Worm (Caenorhabditis elegans) whole organism, L4 larva: ENCODE results near the gene dap-3.

ENCODE experiments used
- D1046.2 ChIP-seq: fragments of 200-800 bp; sonication (Bioruptor generic); IDR thresholded peaks from 2 replicates; pipeline ENCODE4 v1.3.6; 2022; ENCODE audit warnings: missing genetic modification characterization, missing compliant biosample characterization
- F37D6.2 ChIP-seq: sonication (generic microtip); optimal IDR thresholded peaks from 2 replicates; lab custom pipeline; 2016; ENCODE audit warnings: mild to moderate bottlenecking, missing genetic modification characterization, missing compliant biosample characterization
- F44E2.7 ChIP-seq: fragments of 200-800 bp; sonication (Bioruptor generic); IDR thresholded peaks from 2 replicates; pipeline ENCODE4 v2.1.2; 2022; ENCODE audit warnings: missing genetic modification characterization, missing compliant biosample characterization
- R02D3.7 ChIP-seq: fragments of 150-350 bp; sonication (generic microtip); optimal IDR thresholded peaks from 3 replicates; lab custom pipeline; 2014; ENCODE audit warnings: missing biosample characterization, missing genetic modification characterization
- Y75B8A.6 ChIP-seq: fragments of 200-800 bp; sonication (Bioruptor generic); IDR thresholded peaks from 2 replicates; pipeline ENCODE4 v1.3.6; 2022; ENCODE audit warnings: missing genetic modification reagents, missing genetic modification characterization, missing compliant biosample characterization
- aha-1 ChIP-seq: fragments of 150-350 bp; peaks from one replicate; lab custom pipeline; 2014; ENCODE audit warnings: missing biosample characterization, missing genetic modification characterization
- aly-2 ChIP-seq: sonication (generic microtip); optimal IDR thresholded peaks from 2 replicates; lab custom pipeline; 2018; ENCODE audit warnings: missing biosample characterization, missing genetic modification characterization
- attf-4 ChIP-seq: sonication (generic microtip); optimal IDR thresholded peaks from 3 replicates; lab custom pipeline; 2017; ENCODE audit warnings: missing biosample characterization, missing genetic modification characterization
- ceh-20 ChIP-seq: fragments of 200-800 bp; sonication (Bioruptor generic); IDR thresholded peaks from 2 replicates; pipeline ENCODE4 v1.3.6; 2022; ENCODE audit warnings: missing genetic modification reagents, missing genetic modification characterization, missing compliant biosample characterization
- ceh-44 ChIP-seq: fragments of 200-800 bp; sonication (Bioruptor generic); IDR thresholded peaks from 2 replicates; pipeline ENCODE4 v1.3.6; 2022; ENCODE audit warnings: missing genetic modification reagents, missing genetic modification characterization, missing compliant biosample characterization
- ceh-62 ChIP-seq: sonication (generic microtip); optimal IDR thresholded peaks from 2 replicates; lab custom pipeline; 2017; ENCODE audit warnings: missing biosample characterization, missing genetic modification characterization
- cey-2 ChIP-seq: sonication (generic microtip); optimal IDR thresholded peaks from 3 replicates; lab custom pipeline; 2017; ENCODE audit warnings: missing genetic modification characterization, mild to moderate bottlenecking, missing compliant biosample characterization, antibody characterized with exemption, borderline replicate concordance; ENCODE audit not compliant: insufficient read depth
- daf-12 ChIP-seq: fragments of 150-350 bp; optimal IDR thresholded peaks from 2 replicates; lab custom pipeline; 2014; ENCODE audit warnings: missing biosample characterization, missing genetic modification reagents, missing genetic modification characterization
- dmd-6 ChIP-seq: fragments of 200-800 bp; sonication (Bioruptor generic); IDR thresholded peaks from 2 replicates; pipeline ENCODE4 v1.3.6; 2022; ENCODE audit warnings: missing genetic modification reagents, missing genetic modification characterization, missing compliant biosample characterization
- duxl-1 ChIP-seq: sonication (generic microtip); optimal IDR thresholded peaks from 2 replicates; lab custom pipeline; 2016; ENCODE audit warnings: mild to moderate bottlenecking, missing genetic modification characterization, moderate library complexity, missing compliant biosample characterization; ENCODE audit not compliant: poor library complexity
- egl-27 ChIP-seq: sonication (generic microtip); optimal IDR thresholded peaks from 3 replicates; lab custom pipeline; 2017; ENCODE audit warnings: missing biosample characterization, missing genetic modification reagents, missing genetic modification characterization
- egl-43 ChIP-seq: fragments of 200-800 bp; sonication (Bioruptor generic); IDR thresholded peaks from 2 replicates; pipeline ENCODE4 v1.3.6; 2022; ENCODE audit warnings: missing genetic modification reagents, missing genetic modification characterization, missing compliant biosample characterization
- gei-8 ChIP-seq: fragments of 200-800 bp; sonication (Bioruptor generic); optimal IDR thresholded peaks from 2 replicates; lab custom pipeline; 2018; ENCODE audit warnings: mild to moderate bottlenecking, missing genetic modification characterization, missing compliant biosample characterization
- hif-1 ChIP-seq, 2 experiments: sonication (generic microtip); optimal IDR thresholded peaks; 2 replicates each; lab custom pipeline; 2016 to 2017; ENCODE audit warnings: missing compliant biosample characterization in 2 of 2, missing genetic modification characterization in 2 of 2, missing genetic modification reagents in 2 of 2, missing genotype in 2 of 2, mild to moderate bottlenecking in 1 of 2
- hlh-11 ChIP-seq: fragments of 200-800 bp; sonication (Bioruptor generic); optimal IDR thresholded peaks from 2 replicates; lab custom pipeline; 2018; ENCODE audit warnings: mild to moderate bottlenecking, missing genetic modification characterization, missing compliant biosample characterization
- lin-1 ChIP-seq: fragments of 200-800 bp; sonication (Bioruptor generic); IDR thresholded peaks from 2 replicates; pipeline ENCODE4 v1.3.6; 2022; ENCODE audit warnings: missing genetic modification reagents, missing genetic modification characterization, missing compliant biosample characterization
- lin-38 ChIP-seq: fragments of 200-800 bp; sonication (Bioruptor generic); IDR thresholded peaks from 2 replicates; pipeline ENCODE4 v1.3.6; 2022; ENCODE audit warnings: missing genetic modification reagents, missing genetic modification characterization, missing compliant biosample characterization
- lin-39 ChIP-seq: fragments of 150-350 bp; optimal IDR thresholded peaks from 2 replicates; lab custom pipeline; 2014; ENCODE audit warnings: missing biosample characterization, missing genetic modification reagents, missing genetic modification characterization
- madf-5 ChIP-seq, 2 experiments: fragments of 200-800 bp; sonication (Bioruptor generic); IDR thresholded peaks; 2 replicates each; pipeline ENCODE4 v1.3.6; 2022; ENCODE audit warnings: missing compliant biosample characterization in 2 of 2, missing genetic modification characterization in 2 of 2
- madf-9 ChIP-seq: fragments of 200-800 bp; sonication (Bioruptor generic); conservative IDR thresholded peaks from 2 replicates; pipeline ENCODE4 v1.3.6; 2022; ENCODE audit warnings: missing genetic modification reagents, missing genetic modification characterization, missing compliant biosample characterization
- mdt-29 ChIP-seq: fragments of 200-800 bp; sonication (Bioruptor generic); IDR thresholded peaks from 2 replicates; pipeline ENCODE4 v1.3.6; 2022; ENCODE audit warnings: missing genetic modification reagents, missing genetic modification characterization, missing compliant biosample characterization
- mep-1 ChIP-seq: fragments of 150-350 bp; sonication (generic microtip); optimal IDR thresholded peaks from 3 replicates; lab custom pipeline; 2014; ENCODE audit warnings: missing biosample characterization, missing genetic modification characterization
- mes-2 ChIP-seq: sonication (generic microtip); optimal IDR thresholded peaks from 2 replicates; lab custom pipeline; 2016; ENCODE audit warnings: missing genotype, mild to moderate bottlenecking, missing genetic modification characterization, missing compliant biosample characterization; ENCODE audit not compliant: poor library complexity, severe bottlenecking
- mxl-2 ChIP-seq: fragments of 200-800 bp; sonication (Bioruptor generic); conservative IDR thresholded peaks from 2 replicates; pipeline ENCODE4 v1.3.6; 2022; ENCODE audit warnings: missing genetic modification reagents, missing genetic modification characterization, missing compliant biosample characterization
- mxl-3 ChIP-seq: fragments of 200-800 bp; sonication (Bioruptor generic); optimal IDR thresholded peaks from 2 replicates; lab custom pipeline; 2018; ENCODE audit warnings: mild to moderate bottlenecking, missing genetic modification characterization, missing compliant biosample characterization
- nhr-11 ChIP-seq: fragments of 150-350 bp; optimal IDR thresholded peaks from 2 replicates; lab custom pipeline; 2014; ENCODE audit warnings: missing biosample characterization, missing genetic modification characterization
- nhr-111 ChIP-seq: fragments of 200-800 bp; sonication (Bioruptor generic); optimal IDR thresholded peaks from 2 replicates; lab custom pipeline; 2018; ENCODE audit warnings: mild to moderate bottlenecking, missing genetic modification characterization, missing compliant biosample characterization
- nhr-28 ChIP-seq: fragments of 150-350 bp; optimal IDR thresholded peaks from 2 replicates; lab custom pipeline; 2014; ENCODE audit warnings: missing biosample characterization, missing genetic modification characterization
- nhr-42 ChIP-seq: fragments of 200-800 bp; sonication (Bioruptor generic); IDR thresholded peaks from 2 replicates; pipeline ENCODE4 v1.3.6; 2022; ENCODE audit warnings: missing genetic modification characterization, missing compliant biosample characterization
- nhr-77 ChIP-seq: fragments of 150-350 bp; optimal IDR thresholded peaks from 2 replicates; lab custom pipeline; 2014; ENCODE audit warnings: missing biosample characterization, missing genetic modification characterization
- pha-4 ChIP-seq, 2 experiments: fragments of 150-350 bp in 1 of 2; fragments of 200-800 bp in 1 of 2; sonication (Bioruptor generic) in 1 of 2; IDR thresholded peaks in 1 of 2; optimal IDR thresholded peaks in 1 of 2; 2 replicates each; pipeline versions ENCODE4 v1.3.6 to Lab custom; 2014 to 2022; ENCODE audit warnings: missing genetic modification characterization in 2 of 2, missing genetic modification reagents in 2 of 2, missing biosample characterization in 1 of 2, missing compliant biosample characterization in 1 of 2
- php-3 ChIP-seq: fragments of 200-800 bp; sonication (Bioruptor generic); IDR thresholded peaks from 2 replicates; pipeline ENCODE4 v1.3.6; 2022; ENCODE audit warnings: missing genetic modification reagents, missing genetic modification characterization, missing compliant biosample characterization
- pqm-1 ChIP-seq: sonication (generic microtip); optimal IDR thresholded peaks from 2 replicates; lab custom pipeline; 2017; ENCODE audit warnings: missing biosample characterization, missing genetic modification characterization
- rbr-2 ChIP-seq: sonication (generic microtip); optimal IDR thresholded peaks from 2 replicates; lab custom pipeline; 2016; ENCODE audit warnings: missing genotype, missing genetic modification characterization, missing compliant biosample characterization
- sdz-12 ChIP-seq: fragments of 200-800 bp; sonication (Bioruptor generic); optimal IDR thresholded peaks from 2 replicates; lab custom pipeline; 2018; ENCODE audit warnings: mild to moderate bottlenecking, missing genetic modification characterization, missing compliant biosample characterization
- snpc-4 ChIP-seq: fragments of 150-350 bp; optimal IDR thresholded peaks from 2 replicates; lab custom pipeline; 2014; ENCODE audit warnings: missing biosample characterization, missing genetic modification characterization
- tag-97 ChIP-seq: fragments of 200-800 bp; sonication (Bioruptor generic); IDR thresholded peaks from 2 replicates; pipeline ENCODE4 v1.3.6; 2022; ENCODE audit warnings: missing genetic modification characterization, missing compliant biosample characterization
- tra-1 ChIP-seq: fragments of 200-800 bp; sonication (Bioruptor generic); IDR thresholded peaks from 2 replicates; pipeline ENCODE4 v1.3.6; 2022; ENCODE audit warnings: missing genetic modification reagents, missing genetic modification characterization, missing compliant biosample characterization
- unc-130 ChIP-seq: sonication (generic microtip); optimal IDR thresholded peaks from 2 replicates; lab custom pipeline; 2016; ENCODE audit warnings: missing genetic modification reagents, missing genetic modification characterization, missing compliant biosample characterization
- unc-39 ChIP-seq: sonication (generic microtip); optimal IDR thresholded peaks from 2 replicates; lab custom pipeline; 2017; ENCODE audit warnings: missing biosample characterization, missing genetic modification characterization
- zag-1 ChIP-seq: fragments of 150-350 bp; optimal IDR thresholded peaks from 2 replicates; lab custom pipeline; 2014; ENCODE audit warnings: missing biosample characterization, missing genetic modification characterization
- zfp-2 ChIP-seq: sonication (generic microtip); optimal IDR thresholded peaks from 2 replicates; lab custom pipeline; 2016; ENCODE audit warnings: mild to moderate bottlenecking, missing genetic modification characterization, missing compliant biosample characterization
- zfp-3 ChIP-seq: fragments of 200-800 bp; sonication (Bioruptor generic); conservative IDR thresholded peaks from 2 replicates; pipeline ENCODE4 v1.3.6; 2022; ENCODE audit warnings: missing genetic modification reagents, missing genetic modification characterization, missing compliant biosample characterization
- zip-11 ChIP-seq: fragments of 200-800 bp; sonication (Bioruptor generic); IDR thresholded peaks from 2 replicates; pipeline ENCODE4 v1.3.6; 2022; ENCODE audit warnings: missing genetic modification characterization, missing compliant biosample characterization
- ztf-11 ChIP-seq: fragments of 150-350 bp; optimal IDR thresholded peaks from 2 replicates; lab custom pipeline; 2014; ENCODE audit warnings: missing biosample characterization, missing genetic modification characterization

Gene dap-3

ce11 chrII:10556550-10557205 is 24.3 kb upstream of the dap-3 start (continued):
- TF ChIP-seq hif-1 (tag; optimal IDR thresholded peaks at IDR 0.05; lab: Kevin White, UChicago): peak in 1 of 2 experiments; percentile 24
- no peak for TF ChIP-seq lin-39 (tag; lab: Kevin White, UChicago)
- TF ChIP-seq ceh-62 (tag; lab: Kevin White, UChicago): no peak
- no peak for TF ChIP-seq mxl-3
- TF ChIP-seq mxl-2: no peak
- no peak for TF ChIP-seq D1046.2 (GFP tag; lab: Robert Waterston, UW)
- TF ChIP-seq unc-130 (GFP tag; lab: Kevin White, UChicago): no peak
- no peak for TF ChIP-seq egl-27 (tag; lab: Kevin White, UChicago)
- no peak for TF ChIP-seq tag-97
- no peak for TF ChIP-seq zag-1 (tag; lab: Kevin White, UChicago)
- no peak for TF ChIP-seq F37D6.2 (tag; lab: Kevin White, UChicago)
- TF ChIP-seq Y75B8A.6: no peak
- no peak for TF ChIP-seq madf-5 (GFP tag; IDR thresholded peaks at IDR 0.05; lab: Robert Waterston, UW)
- TF ChIP-seq hlh-11: peak; percentile 36
- no peak for TF ChIP-seq php-3 (GFP tag; lab: Robert Waterston, UW)
- TF ChIP-seq R02D3.7: no peak
- TF ChIP-seq dmd-6: peak; percentile 67; the same call in 1 of the 2 replicates
- no peak for TF ChIP-seq duxl-1 (tag; lab: Kevin White, UChicago)
- TF ChIP-seq zip-11 (GFP tag; lab: Robert Waterston, UW): no peak
- TF ChIP-seq F44E2.7 (GFP tag; lab: Robert Waterston, UW): no peak
- no peak for TF ChIP-seq ztf-11 (tag; lab: Kevin White, UChicago)
- peak; percentile 20 for TF ChIP-seq mes-2 (tag; lab: Kevin White, UChicago)
- peak; percentile 66 for TF ChIP-seq sdz-12 (GFP tag; lab: Kevin White, UChicago)
- TF ChIP-seq egl-43 (GFP tag; lab: Robert Waterston, UW): peak; percentile 54; the same call in 1 of the 2 replicates
- TF ChIP-seq nhr-111: no peak
- TF ChIP-seq gei-8: no peak
- TF ChIP-seq ceh-20 (GFP tag; lab: Robert Waterston, UW): no peak
- peak; percentile 8 for TF ChIP-seq aha-1
- no peak for TF ChIP-seq ceh-44
- no peak for TF ChIP-seq attf-4
- TF ChIP-seq mdt-29 (GFP tag; lab: Robert Waterston, UW): no peak
- no peak; the same call in 1 of the 2 replicates for TF ChIP-seq madf-9 (GFP tag; lab: Robert Waterston, UW)
- no peak for TF ChIP-seq nhr-77
- TF ChIP-seq aly-2 (tag; lab: Kevin White, UChicago): no peak
- TF ChIP-seq zfp-2 (tag; lab: Kevin White, UChicago): no peak
- TF ChIP-seq snpc-4 (tag; lab: Kevin White, UChicago): no peak
- no peak for TF ChIP-seq nhr-11 (tag; lab: Kevin White, UChicago)
- TF ChIP-seq lin-1 (GFP tag; lab: Robert Waterston, UW): no peak
- TF ChIP-seq tra-1 (GFP tag; lab: Robert Waterston, UW): 0 out of 2 replicates have a peak, but pooled peaks have one; percentile 28
- TF ChIP-seq mep-1 (tag; lab: Kevin White, UChicago): peak; percentile 8
- TF ChIP-seq nhr-28: peak; percentile 16
- TF ChIP-seq lin-38 (GFP tag; lab: Robert Waterston, UW): no peak; the same call in 1 of the 2 replicates
- TF ChIP-seq pqm-1 (tag; lab: Kevin White, UChicago): peak; percentile 48
- TF ChIP-seq cey-2 (tag; lab: Kevin White, UChicago): no peak
- TF ChIP-seq nhr-42: no peak
- TF ChIP-seq daf-12: no peak
- no peak for TF ChIP-seq unc-39 (tag; lab: Kevin White, UChicago)
- TF ChIP-seq pha-4 (GFP tag; IDR thresholded peaks at IDR 0.05; lab: Robert Waterston, UW): no peak
- no peak for TF ChIP-seq pha-4 (tag; optimal IDR thresholded peaks at IDR 0.05; lab: Kevin White, UChicago)
- TF ChIP-seq rbr-2: no peak
- no peak for TF ChIP-seq zfp-3 (GFP tag; lab: Robert Waterston, UW)
